Worm (Caenorhabditis elegans): ENCODE data around the gene F38H12.5.

The F38H12.5 gene

ce11 chrV:4125552-4126084, 42.8 kb upstream of the F38H12.5 start, which contains the start of gene T05B4.12:
Gene T05B4.12, minus strand, starts transcription at chrV:4126034.
- TF ChIP-seq ceh-30 (tag; optimal IDR thresholded peaks at IDR 0.05): no peak
- no peak for TF ChIP-seq unc-55 (GFP tag; optimal IDR thresholded peaks at IDR 0.05)
- no peak for TF ChIP-seq nhr-232 (tag; optimal IDR thresholded peaks at IDR 0.05)
- no peak for TF ChIP-seq rnt-1 (tag; optimal IDR thresholded peaks at IDR 0.05)
- TF ChIP-seq hlh-15 (tag; optimal IDR thresholded peaks at IDR 0.05): no peak
- TF ChIP-seq ama-1 (optimal IDR thresholded peaks at IDR 0.05): no peak
- no peak for TF ChIP-seq pag-3 (tag; optimal IDR thresholded peaks at IDR 0.05; ENCODE audit: borderline replicate concordance)
- TF ChIP-seq ceh-24 (tag; optimal IDR thresholded peaks at IDR 0.05): no peak
- TF ChIP-seq ahr-1 (tag; optimal IDR thresholded peaks at IDR 0.05): no peak
- no peak for TF ChIP-seq gmeb-2 (tag; optimal IDR thresholded peaks at IDR 0.05)
- TF ChIP-seq hlh-6 (tag; optimal IDR thresholded peaks at IDR 0.05): no peak
- TF ChIP-seq C38D4.7 (GFP tag; optimal IDR thresholded peaks at IDR 0.05): no peak
- no peak for TF ChIP-seq ceh-2 (tag; optimal IDR thresholded peaks at IDR 0.05)
- TF ChIP-seq pat-9 (tag; optimal IDR thresholded peaks at IDR 0.05): no peak
- TF ChIP-seq ceh-14 (tag; optimal IDR thresholded peaks at IDR 0.05): no peak
- no peak for TF ChIP-seq F13H6.1 (tag; optimal IDR thresholded peaks at IDR 0.05)

DNA sequence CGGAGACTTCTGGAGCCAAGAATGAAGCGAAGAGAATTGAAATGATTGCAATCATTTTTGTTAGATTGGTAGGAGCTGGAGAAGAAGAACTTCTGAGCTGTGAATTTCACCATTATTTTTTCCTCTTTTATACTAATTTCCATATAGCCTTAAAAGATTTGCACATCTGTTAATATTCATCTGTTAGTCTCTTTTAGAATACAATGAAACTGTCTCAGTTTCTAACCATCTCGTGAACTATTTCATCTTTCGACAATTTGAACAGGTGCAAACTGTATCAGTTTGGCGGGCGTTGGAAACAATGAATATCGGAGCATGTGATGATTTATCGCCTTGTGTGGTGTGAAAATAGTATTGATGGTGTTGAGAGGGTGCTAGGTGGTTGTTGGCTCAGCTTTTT, 39.6 kb upstream of the F38H12.5 start, which contains the start of gene phat-5:
Gene phat-5 (minus strand): TSS at position 101 of the 400 bp plus-strand sequence.
- no peak for TF ChIP-seq unc-42 (tag; optimal IDR thresholded peaks at IDR 0.05)
- TF ChIP-seq che-1 (tag; optimal IDR thresholded peaks at IDR 0.05): no peak
- TF ChIP-seq nhr-232 (tag; optimal IDR thresholded peaks at IDR 0.05): no peak

ce11 chrV:4120629-4121028, 37.8 kb upstream of the F38H12.5 start, which contains the start of gene T05B4.10:
Gene T05B4.10, minus strand, starts transcription at chrV:4120729.
- TF ChIP-seq K09A11.1 (tag; optimal IDR thresholded peaks at IDR 0.05; ENCODE audit: insufficient read depth) (no peak), fax-1 (tag; optimal IDR thresholded peaks at IDR 0.05) (no peak), T23F11.4 (GFP tag; optimal IDR thresholded peaks at IDR 0.05) (no peak), ceh-14 (tag; optimal IDR thresholded peaks at IDR 0.05) (no peak), C38D4.7 (GFP tag; optimal IDR thresholded peaks at IDR 0.05) (no peak), unc-3 (GFP tag; conservative IDR thresholded peaks at IDR 0.05) (no peak), unc-3 (tag; optimal IDR thresholded peaks at IDR 0.05) (no peak), hlh-13 (GFP tag; optimal IDR thresholded peaks at IDR 0.05) (no peak), hlh-6 (tag; optimal IDR thresholded peaks at IDR 0.05) (no peak), hlh-15 (tag; optimal IDR thresholded peaks at IDR 0.05) (no peak), hlh-30 (tag; optimal IDR thresholded peaks at IDR 0.05; ENCODE audit: insufficient read depth) (no peak), lim-6 (tag; optimal IDR thresholded peaks at IDR 0.05) (no peak), lin-11 (tag; optimal IDR thresholded peaks at IDR 0.05) (no peak), unc-42 (tag; optimal IDR thresholded peaks at IDR 0.05) (no peak), ceh-18 (tag; optimal IDR thresholded peaks at IDR 0.05) (no peak), pax-1 (tag; optimal IDR thresholded peaks at IDR 0.05) (no peak), nhr-11 (tag; optimal IDR thresholded peaks at IDR 0.05) (no peak), tbx-2 (tag; optimal IDR thresholded peaks at IDR 0.05) (no peak), dve-1 (tag; optimal IDR thresholded peaks at IDR 0.05) (no peak)

DNA sequence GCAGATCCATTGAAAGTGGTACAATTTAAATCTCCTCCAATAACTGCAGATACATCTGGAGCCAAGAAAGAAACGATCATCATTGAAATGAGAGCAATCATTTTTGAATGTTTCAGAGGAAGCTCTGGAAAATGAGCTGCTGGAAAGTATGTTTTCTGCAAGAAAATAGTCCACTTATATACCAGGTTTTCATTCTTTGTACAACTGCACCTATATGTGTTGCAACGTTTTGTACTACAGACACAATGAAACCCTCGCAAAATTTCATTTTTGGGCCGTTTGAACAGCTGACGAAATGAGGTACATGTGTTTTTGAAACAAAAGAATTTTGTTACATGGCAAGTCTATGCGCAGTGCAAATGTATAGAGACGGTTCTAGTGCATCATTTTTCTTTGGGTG, 35.5 kb upstream of the F38H12.5 start, which contains the start of gene T05B4.9:
Gene T05B4.9 (minus strand): TSS at position 101 of the 400 bp plus-strand sequence.
- TF ChIP-seq unc-86 (tag; optimal IDR thresholded peaks at IDR 0.05) (no peak), lin-11 (tag; optimal IDR thresholded peaks at IDR 0.05) (no peak), lim-6 (tag; optimal IDR thresholded peaks at IDR 0.05) (no peak)

DNA sequence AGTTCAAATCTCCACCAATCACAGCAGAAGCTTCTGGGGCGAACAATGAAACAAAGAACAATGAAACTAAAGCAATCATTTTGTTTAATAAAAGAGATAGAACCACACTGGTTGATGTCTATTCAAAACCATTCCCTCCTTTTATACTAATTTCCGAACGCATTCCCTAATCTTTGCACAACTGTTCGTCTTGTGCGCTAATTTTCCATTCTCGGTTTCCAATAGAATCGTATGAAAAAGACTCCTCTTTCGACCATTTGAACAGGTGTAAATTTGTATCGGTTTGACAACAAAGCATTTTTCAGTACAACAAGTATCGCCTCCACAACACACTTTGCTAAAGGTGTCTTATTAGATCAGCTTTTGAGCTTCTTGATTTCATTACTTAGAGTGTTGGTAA, 33.2 kb upstream of the F38H12.5 start, which contains the start of gene T05B4.8:
Gene T05B4.8 (minus strand): TSS at position 101 of the 400 bp plus-strand sequence.
- TF ChIP-seq gmeb-2 (tag; optimal IDR thresholded peaks at IDR 0.05) (no peak), elt-4 (tag; optimal IDR thresholded peaks at IDR 0.05) (no peak), pha-2 (tag; optimal IDR thresholded peaks at IDR 0.05) (no peak), eyg-1 (tag; optimal IDR thresholded peaks at IDR 0.05) (no peak), hlh-6 (tag; optimal IDR thresholded peaks at IDR 0.05) (no peak)

All from whole organism, late embryonic.